Worm (Caenorhabditis elegans) whole organism, L2 larva: ENCODE measurements around the gene dsb-1.

Source experiments
- F13H6.1 ChIP-seq: sonication (generic microtip); optimal IDR thresholded peaks from 2 replicates; lab custom pipeline; 2016; ENCODE audit warnings: missing genetic modification characterization, missing compliant biosample characterization
- ZK546.5 ChIP-seq: sonication (generic microtip); optimal IDR thresholded peaks from 2 replicates; lab custom pipeline; 2017; ENCODE audit warnings: missing biosample characterization, missing genetic modification characterization
- alr-1 ChIP-seq: fragments of 150-350 bp; optimal IDR thresholded peaks from 2 replicates; lab custom pipeline; 2014; ENCODE audit warnings: missing biosample characterization, missing genetic modification characterization
- aly-2 ChIP-seq: fragments of 150-350 bp; optimal IDR thresholded peaks from 2 replicates; lab custom pipeline; 2014; ENCODE audit warnings: missing biosample characterization, missing genetic modification characterization
- egl-27 ChIP-seq: sonication (generic microtip); optimal IDR thresholded peaks from 3 replicates; lab custom pipeline; 2017; ENCODE audit warnings: missing biosample characterization, missing genetic modification reagents, missing genetic modification characterization
- elt-3 ChIP-seq: sonication (generic microtip); optimal IDR thresholded peaks from 2 replicates; lab custom pipeline; 2017; ENCODE audit warnings: missing biosample characterization, missing genetic modification characterization
- lsy-2 ChIP-seq, 2 experiments: fragments of 150-350 bp in 1 of 2; sonication (generic microtip) in 1 of 2; optimal IDR thresholded peaks; 2 replicates each; lab custom pipeline; 2014 to 2017; ENCODE audit warnings: missing biosample characterization in 2 of 2, missing genetic modification characterization in 2 of 2
- nhr-11 ChIP-seq: fragments of 150-350 bp; optimal IDR thresholded peaks from 2 replicates; lab custom pipeline; 2014; ENCODE audit warnings: missing biosample characterization, missing genetic modification characterization
- nhr-129 ChIP-seq: fragments of 150-350 bp; optimal IDR thresholded peaks from 2 replicates; lab custom pipeline; 2014; ENCODE audit warnings: missing biosample characterization, missing genetic modification characterization
- peb-1 ChIP-seq: fragments of 150-350 bp; optimal IDR thresholded peaks from 2 replicates; lab custom pipeline; 2014; ENCODE audit warnings: missing biosample characterization, missing genetic modification characterization
- skn-1 ChIP-seq: sonication (generic microtip); optimal IDR thresholded peaks from 2 replicates; lab custom pipeline; 2017; ENCODE audit warnings: missing biosample characterization, missing genetic modification characterization
- snpc-4 ChIP-seq: fragments of 150-350 bp; optimal IDR thresholded peaks from 2 replicates; lab custom pipeline; 2014; ENCODE audit warnings: missing biosample characterization, missing genetic modification characterization
- unc-62 ChIP-seq: fragments of 150-350 bp; optimal IDR thresholded peaks from 2 replicates; lab custom pipeline; 2014; ENCODE audit warnings: missing biosample characterization, missing genetic modification reagents, missing genetic modification characterization
- zag-1 ChIP-seq: fragments of 150-350 bp; optimal IDR thresholded peaks from 2 replicates; lab custom pipeline; 2014; ENCODE audit warnings: missing biosample characterization, missing genetic modification characterization

DNA sequence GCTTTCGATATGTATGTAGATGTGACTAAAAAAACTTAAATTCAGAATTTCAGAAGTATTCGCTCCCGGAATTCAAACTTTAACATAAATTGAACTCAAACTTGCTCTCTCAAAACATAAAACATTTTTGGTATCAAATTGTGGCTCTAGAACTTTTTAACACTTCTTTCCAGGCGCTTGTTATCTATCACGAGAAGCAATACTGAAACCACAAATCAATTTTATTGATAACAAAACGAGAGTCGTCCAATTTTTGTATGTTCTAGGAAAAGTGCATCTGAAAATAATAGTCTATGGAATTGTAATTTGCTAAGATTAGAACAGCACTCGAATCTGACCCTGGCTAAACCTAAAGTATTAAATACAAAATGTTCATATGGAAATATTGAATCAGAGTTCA lies 29.8 kb upstream of the dsb-1 start:
- TF ChIP-seq elt-3 (no peak), peb-1 (no peak), nhr-11 (no peak), snpc-4 (no peak), F13H6.1 (tag; lab: Kevin White, UChicago) (no peak), ZK546.5 (tag; lab: Kevin White, UChicago) (no peak), lsy-2 (tag; optimal IDR thresholded peaks at IDR 0.05; lab: Kevin White, UChicago) (no peak), aly-2 (tag; lab: Kevin White, UChicago) (no peak), skn-1 (no peak), alr-1 (tag; lab: Kevin White, UChicago) (no peak), nhr-129 (tag; lab: Kevin White, UChicago) (no peak), zag-1 (tag; lab: Kevin White, UChicago) (no peak), unc-62 (GFP tag; lab: Kevin White, UChicago) (no peak), egl-27 (no peak)
